Fruit fly (Drosophila melanogaster) whole organism, embryonic: ENCODE measurements around the gene twr.

Source experiments
- BtbVII ChIP-seq: fragments of 200-800 bp; sonication (Bioruptor generic); optimal IDR thresholded peaks from 3 replicates; lab custom pipeline; 2017; ENCODE audit warnings: missing biosample characterization, mild to moderate bottlenecking, missing genetic modification characterization
- Bteb2 ChIP-seq: fragments of 200-800 bp; sonication (Bioruptor generic); optimal IDR thresholded peaks from 2 replicates; lab custom pipeline; 2016; ENCODE audit warnings: missing biosample characterization, missing genetic modification characterization
- CG10147 ChIP-seq: fragments of 200-800 bp; sonication (Bioruptor generic); optimal IDR thresholded peaks from 2 replicates; lab custom pipeline; 2019; ENCODE audit warnings: missing biosample characterization, mild to moderate bottlenecking, missing genetic modification characterization, moderate library complexity
- CG10274 ChIP-seq: fragments of 200-800 bp; sonication (Bioruptor generic); optimal IDR thresholded peaks from 3 replicates; lab custom pipeline; 2017; ENCODE audit warnings: missing biosample characterization, mild to moderate bottlenecking, missing genetic modification characterization
- CG14965 ChIP-seq: fragments of 200-800 bp; sonication (Bioruptor generic); optimal IDR thresholded peaks from 2 replicates; lab custom pipeline; 2016; ENCODE audit warnings: missing biosample characterization, missing genetic modification characterization, borderline replicate concordance
- CG15696 ChIP-seq: fragments of 200-800 bp; sonication (Bioruptor generic); optimal IDR thresholded peaks from 2 replicates; lab custom pipeline; 2019; ENCODE audit warnings: missing biosample characterization, mild to moderate bottlenecking, missing genetic modification characterization, moderate library complexity
- CG30431 ChIP-seq: fragments of 200-800 bp; sonication (Bioruptor generic); optimal IDR thresholded peaks from 2 replicates; lab custom pipeline; 2017; ENCODE audit warnings: missing biosample characterization, missing genetic modification characterization
- CG3163 ChIP-seq: fragments of 200-800 bp; sonication (Bioruptor generic); optimal IDR thresholded peaks from 3 replicates; lab custom pipeline; 2016; ENCODE audit warnings: missing biosample characterization, missing genetic modification characterization
- CG32532 ChIP-seq: fragments of 200-800 bp; sonication (Bioruptor generic); IDR thresholded peaks from 2 replicates; pipeline ENCODE4 v1.3.6; 2022; ENCODE audit warnings: missing biosample characterization, missing genetic modification characterization
- CG4282 ChIP-seq: fragments of 200-800 bp; sonication (Bioruptor generic); optimal IDR thresholded peaks from 2 replicates; lab custom pipeline; 2016; ENCODE audit warnings: missing biosample characterization, missing genetic modification characterization
- CG7745 ChIP-seq: fragments of 200-800 bp; sonication (Bioruptor generic); optimal IDR thresholded peaks from 2 replicates; lab custom pipeline; 2018; ENCODE audit warnings: missing biosample characterization, mild to moderate bottlenecking, missing genetic modification characterization, moderate library complexity
- Dp ChIP-seq: fragments of 200-800 bp; sonication (Bioruptor generic); optimal IDR thresholded peaks from 2 replicates; lab custom pipeline; 2018; ENCODE audit warnings: missing biosample characterization, mild to moderate bottlenecking, missing genetic modification characterization, moderate library complexity
- Ets65A ChIP-seq: fragments of 200-800 bp; sonication (Bioruptor generic); peaks from one replicate; lab custom pipeline; 2016; ENCODE audit warnings: missing biosample characterization, missing genetic modification characterization
- Ets97D ChIP-seq: fragments of 200-800 bp; sonication (Bioruptor generic); optimal IDR thresholded peaks from 3 replicates; lab custom pipeline; 2016; ENCODE audit warnings: missing biosample characterization, missing genetic modification characterization
- Gsc ChIP-seq: fragments of 200-800 bp; sonication (Bioruptor generic); IDR thresholded peaks from 2 replicates; pipeline ENCODE4 v1.3.6; 2022; ENCODE audit warnings: missing biosample characterization, missing genetic modification characterization
- Gug ChIP-seq: fragments of 200-800 bp; sonication (Bioruptor generic); IDR thresholded peaks from 4 replicates; pipeline ENCODE4 v1.3.6; 2022; ENCODE audit warnings: missing biosample characterization, missing genetic modification characterization
- Hand ChIP-seq: fragments of 200-800 bp; sonication (Bioruptor generic); optimal IDR thresholded peaks from 2 replicates; lab custom pipeline; 2017; ENCODE audit warnings: mild to moderate bottlenecking, missing biosample characterization, missing genetic modification reagents, missing genetic modification characterization
- Kr ChIP-seq: fragments of 200-800 bp; sonication (Bioruptor generic); optimal IDR thresholded peaks from 2 replicates; lab custom pipeline; 2017; ENCODE audit warnings: missing biosample characterization, mild to moderate bottlenecking, missing genetic modification characterization
- Opbp ChIP-seq: fragments of 200-800 bp; sonication (Bioruptor generic); IDR thresholded peaks from 3 replicates; pipeline ENCODE4 v1.3.6; 2022; ENCODE audit warnings: missing biosample characterization, missing genetic modification characterization; ENCODE audit not compliant: partially characterized antibody
- Sry-β ChIP-seq: fragments of 200-800 bp; sonication (Bioruptor generic); optimal IDR thresholded peaks from 2 replicates; lab custom pipeline; 2018; ENCODE audit warnings: missing biosample characterization, mild to moderate bottlenecking, missing genetic modification characterization, moderate library complexity
- Sry-δ ChIP-seq: fragments of 200-800 bp; sonication (Bioruptor generic); optimal IDR thresholded peaks from 2 replicates; lab custom pipeline; 2016; ENCODE audit warnings: missing biosample characterization, missing genetic modification characterization
- ab ChIP-seq: fragments of 200-800 bp; sonication (Bioruptor generic); optimal IDR thresholded peaks from 2 replicates; lab custom pipeline; 2016; ENCODE audit warnings: missing biosample characterization, missing genetic modification characterization
- crol ChIP-seq: fragments of 200-800 bp; sonication (Bioruptor generic); IDR thresholded peaks from 2 replicates; pipeline ENCODE4 v1.3.6; 2022; ENCODE audit warnings: missing biosample characterization, missing genetic modification characterization
- crp ChIP-seq, 2 experiments: fragments of 200-800 bp; sonication (Bioruptor generic); optimal IDR thresholded peaks; 2 replicates in 1 of 2; 3 replicates in 1 of 2; lab custom pipeline; 2017; ENCODE audit warnings: missing biosample characterization in 2 of 2, missing genetic modification characterization in 2 of 2, mild to moderate bottlenecking in 1 of 2, moderate library complexity in 1 of 2
- cwo ChIP-seq: fragments of 200-800 bp; sonication (Bioruptor generic); optimal IDR thresholded peaks from 3 replicates; lab custom pipeline; 2017; ENCODE audit warnings: missing biosample characterization, missing genetic modification characterization, mild to moderate bottlenecking, moderate library complexity, missing genetic modification reagents
- dm ChIP-seq: fragments of 200-800 bp; sonication (Bioruptor generic); optimal IDR thresholded peaks from 3 replicates; lab custom pipeline; 2016; ENCODE audit warnings: missing biosample characterization, missing genetic modification characterization
- dmrt99B ChIP-seq: fragments of 200-800 bp; sonication (Bioruptor generic); optimal IDR thresholded peaks from 2 replicates; lab custom pipeline; 2018; ENCODE audit warnings: missing biosample characterization, mild to moderate bottlenecking, missing genetic modification characterization, moderate library complexity
- dpn ChIP-seq, 2 experiments: fragments of 200-800 bp; sonication (Bioruptor generic); optimal IDR thresholded peaks; 3 replicates each; lab custom pipeline; 2016; ENCODE audit warnings: missing biosample characterization in 2 of 2, missing genetic modification characterization in 2 of 2
- fd102C ChIP-seq: fragments of 200-800 bp; sonication (Bioruptor generic); optimal IDR thresholded peaks from 2 replicates; lab custom pipeline; 2018; ENCODE audit warnings: missing biosample characterization, mild to moderate bottlenecking, missing genetic modification characterization, moderate library complexity
- ham ChIP-seq: fragments of 200-800 bp; sonication (Bioruptor generic); IDR thresholded peaks from 2 replicates; pipeline ENCODE4 v1.3.6; 2022; ENCODE audit warnings: missing biosample characterization, missing genetic modification characterization
- lbe ChIP-seq: fragments of 200-800 bp; sonication (Bioruptor generic); optimal IDR thresholded peaks from 2 replicates; lab custom pipeline; 2016; ENCODE audit warnings: missing biosample characterization, mild to moderate bottlenecking, missing genetic modification characterization
- mirr ChIP-seq: fragments of 200-800 bp; sonication (Bioruptor generic); optimal IDR thresholded peaks from 3 replicates; lab custom pipeline; 2018; ENCODE audit warnings: missing biosample characterization, mild to moderate bottlenecking, missing genetic modification characterization
- nerfin-1 ChIP-seq: fragments of 200-800 bp; sonication (Bioruptor generic); optimal IDR thresholded peaks from 3 replicates; lab custom pipeline; 2019; ENCODE audit warnings: missing biosample characterization, mild to moderate bottlenecking, missing genetic modification characterization, moderate library complexity
- pfk ChIP-seq: fragments of 200-800 bp; sonication (Bioruptor generic); optimal IDR thresholded peaks from 2 replicates; lab custom pipeline; 2018; ENCODE audit warnings: missing biosample characterization, mild to moderate bottlenecking, missing genetic modification characterization, moderate library complexity
- prd ChIP-seq, 3 experiments: fragments of >200 bp in 2 of 3; fragments of 200-800 bp in 1 of 3; sonication (Bioruptor generic) in 1 of 3; optimal IDR thresholded peaks in 2 of 3; IDR thresholded peaks in 1 of 3; 2 replicates in 2 of 3; 3 replicates in 1 of 3; pipeline versions ENCODE4 v1.3.6 to Lab custom; 2017 to 2022; ENCODE audit warnings: missing biosample characterization in 1 of 3, missing genetic modification characterization in 1 of 3
- pros ChIP-seq: fragments of 200-800 bp; sonication (Bioruptor generic); optimal IDR thresholded peaks from 3 replicates; lab custom pipeline; 2019; ENCODE audit warnings: missing biosample characterization, mild to moderate bottlenecking, missing genetic modification characterization, moderate library complexity
- sim ChIP-seq: fragments of 200-800 bp; sonication (Bioruptor generic); IDR thresholded peaks from 2 replicates; pipeline ENCODE4 v1.3.6; 2022; ENCODE audit warnings: missing biosample characterization, missing genetic modification characterization
- slou ChIP-seq: fragments of 200-800 bp; sonication (Bioruptor generic); optimal IDR thresholded peaks from 3 replicates; lab custom pipeline; 2016; ENCODE audit warnings: missing biosample characterization, missing genetic modification characterization

twr gene

dm6 chr3R:6608814-6609213, 48.9 kb upstream of the twr start, which contains the start of gene glob2:
TSS of gene glob2 (minus strand) at chr3R:6608914.
- TF ChIP-seq prd (optimal IDR thresholded peaks at IDR 0.05; lab: Kevin White, UChicago) (no peak), prd (GFP tag; IDR thresholded peaks at IDR 0.05; lab: Robert Waterston, UW) (no peak), crol (GFP tag; lab: Robert Waterston, UW) (no peak), CG32532 (GFP tag; lab: Robert Waterston, UW) (no peak), CG4282 (GFP tag; lab: Kevin White, UChicago) (no peak), dpn (GFP tag; optimal IDR thresholded peaks at IDR 0.05; lab: Kevin White, UChicago) (no peak), Sry-β (GFP tag; lab: Kevin White, UChicago) (no peak), cwo (GFP tag; lab: Kevin White, UChicago) (no peak), Ets97D (no peak), ham (GFP tag; lab: Robert Waterston, UW) (no peak), dm (no peak), CG10274 (GFP tag; lab: Kevin White, UChicago) (no peak), Kr (GFP tag; lab: Kevin White, UChicago) (no peak), slou (GFP tag; lab: Kevin White, UChicago) (no peak), CG7745 (tag; lab: Kevin White, UChicago) (no peak), dmrt99B (tag; lab: Kevin White, UChicago) (no peak), Opbp (no peak), Dp (no peak), Bteb2 (GFP tag; lab: Kevin White, UChicago) (no peak), sim (GFP tag; lab: Robert Waterston, UW) (no peak)

dm6 chr3R:6627800-6628199, 29.9 kb upstream of the twr start, which contains the start of gene sowi:
TSS of gene sowi (minus strand) at chr3R:6627900.
- TF ChIP-seq mirr (GFP tag; lab: Kevin White, UChicago) (no peak), nerfin-1 (tag; lab: Kevin White, UChicago) (no peak), crp (GFP tag; optimal IDR thresholded peaks at IDR 0.05; lab: Kevin White, UChicago) (no peak), Gsc (GFP tag; lab: Robert Waterston, UW) (no peak), pfk (GFP tag; lab: Kevin White, UChicago) (no peak), BtbVII (GFP tag; lab: Kevin White, UChicago) (no peak), CG10147 (GFP tag; lab: Kevin White, UChicago) (no peak)
- TF ChIP-seq, all 482 proteins: peak for 0

- TF ChIP-seq fd102C (GFP tag; lab: Kevin White, UChicago) (no peak), Sry-δ (GFP tag; lab: Kevin White, UChicago) (no peak), cwo (GFP tag; lab: Kevin White, UChicago) (no peak), CG3163 (GFP tag; lab: Kevin White, UChicago) (no peak), CG14965 (GFP tag; lab: Kevin White, UChicago) (no peak)
These were observed 28.5 kb upstream of the twr start, which contains the start of gene CG15177 for dm6 chr3R:6629221-6629620. TSS of gene CG15177 (minus strand) at chr3R:6629321.

dm6 chr3R:6629851-6630250, 27.8 kb upstream of the twr start, which contains the start of gene sunz:
TSS of gene sunz (plus strand) at chr3R:6630151.
- no peak for TF ChIP-seq CG30431 (GFP tag; lab: Kevin White, UChicago)
- no peak for TF ChIP-seq CG15696 (tag; lab: Kevin White, UChicago)
- TF ChIP-seq Hand = no peak
- no peak for TF ChIP-seq Ets65A (GFP tag; lab: Kevin White, UChicago)
- TF ChIP-seq Gug = no peak
- TF ChIP-seq ab (GFP tag; lab: Kevin White, UChicago) = no peak
- no peak for TF ChIP-seq lbe (GFP tag; lab: Kevin White, UChicago)
- TF ChIP-seq pros (GFP tag; lab: Kevin White, UChicago) = no peak
